Worm (Caenorhabditis elegans) whole organism, young adult: ENCODE data around the gene Y48A6B.14.

Source experiments
- chd-7 ChIP-seq: sonication (generic microtip); optimal IDR thresholded peaks from 2 replicates; lab custom pipeline; 2016; ENCODE audit warnings: mild to moderate bottlenecking, missing genetic modification characterization, moderate library complexity, missing compliant biosample characterization
- madf-10 ChIP-seq: sonication (generic microtip); optimal IDR thresholded peaks from 2 replicates; lab custom pipeline; 2016; ENCODE audit warnings: mild to moderate bottlenecking, missing genetic modification characterization, missing compliant biosample characterization
- mel-28 ChIP-seq: sonication (generic microtip); optimal IDR thresholded peaks from 2 replicates; lab custom pipeline; 2016; ENCODE audit warnings: borderline replicate concordance, mild to moderate bottlenecking, missing genetic modification characterization, missing compliant biosample characterization

ce11 chrIII:11039250-11039649 is 7.8 kb downstream of the Y48A6B.14 start:
- no peak for TF ChIP-seq madf-10
- no peak for TF ChIP-seq mel-28 (tag; lab: Kevin White, UChicago)
- no peak for TF ChIP-seq chd-7
